Worm (Caenorhabditis elegans): ENCODE data around the gene bed-2.

Gene bed-2

ce11 chrIII:11505213-11505612, 34.6 kb upstream of the bed-2 start, which contains the start of the genes Y66D12A.21 and spe-6:
Y66D12A.21 (minus strand) TSS chrIII:11505302.
spe-6 (plus strand) TSS chrIII:11505488.
- TF ChIP-seq mep-1 (tag; optimal IDR thresholded peaks at IDR 0.05) (peak; percentile 23), unc-62 (GFP tag; optimal IDR thresholded peaks at IDR 0.05) (no peak), ces-1 (GFP tag; optimal IDR thresholded peaks at IDR 0.05) (peak; percentile 22), ceh-83 (GFP tag; optimal IDR thresholded peaks at IDR 0.05) (no peak)

- TF ChIP-seq cnd-1 (tag; optimal IDR thresholded peaks at IDR 0.05) (no peak), ztf-11 (tag; optimal IDR thresholded peaks at IDR 0.05) (no peak), ces-1 (GFP tag; optimal IDR thresholded peaks at IDR 0.05) (no peak), unc-120 (tag; optimal IDR thresholded peaks at IDR 0.05; ENCODE audit: poor library complexity, severe bottlenecking) (no peak), hlh-1 (tag; optimal IDR thresholded peaks at IDR 0.05) (no peak), nhr-2 (tag; optimal IDR thresholded peaks at IDR 0.05) (no peak), sem-2 (GFP tag; optimal IDR thresholded peaks at IDR 0.05) (no peak), elt-1 (tag; optimal IDR thresholded peaks at IDR 0.05; ENCODE audit: borderline replicate concordance, insufficient read depth) (no peak), ceh-83 (GFP tag; optimal IDR thresholded peaks at IDR 0.05) (no peak), drap-1 (GFP tag; optimal IDR thresholded peaks at IDR 0.05) (no peak), nhr-28 (tag; optimal IDR thresholded peaks at IDR 0.05) (no peak), nhr-76 (tag; optimal IDR thresholded peaks at IDR 0.05) (no peak)
These were observed 32.1 kb upstream of the bed-2 start, which contains the start of gene tin-10 for ce11 chrIII:11502753-11503152. tin-10 (minus strand) TSS chrIII:11502853.

ce11 chrIII:11500647-11501046, 30.0 kb upstream of the bed-2 start, which contains the start of gene nars-2:
nars-2 (minus strand) TSS chrIII:11500747.
- TF ChIP-seq mls-2 (tag; optimal IDR thresholded peaks at IDR 0.05) (no peak), unc-39 (tag; optimal IDR thresholded peaks at IDR 0.05) (no peak), mab-5 (tag; optimal IDR thresholded peaks at IDR 0.05) (no peak), nhr-76 (tag; optimal IDR thresholded peaks at IDR 0.05) (no peak)

DNA sequence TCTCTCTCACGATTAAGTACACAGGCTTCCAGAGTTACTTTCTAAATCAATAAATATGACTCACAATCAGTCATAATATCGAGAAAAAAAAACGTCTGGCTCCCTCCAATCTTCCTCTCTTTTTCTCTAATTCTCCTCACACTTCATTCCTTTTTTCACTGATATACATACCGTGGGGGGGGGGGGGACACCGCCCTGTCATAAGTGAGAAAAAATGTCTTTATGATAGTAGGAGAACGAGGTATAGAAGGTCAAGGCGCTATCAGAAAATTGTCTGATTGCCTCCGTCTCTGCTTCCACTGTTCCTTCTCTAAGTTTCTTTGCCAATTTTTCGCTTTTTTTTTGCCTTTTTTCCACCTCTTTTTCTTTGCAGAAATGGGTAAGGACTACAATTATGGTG, 25.9 kb upstream of the bed-2 start, which contains the start of gene Y66D12A.24:
Gene Y66D12A.24 (plus strand): TSS at position 370 of the 400 bp plus-strand sequence.
- TF ChIP-seq pha-4 (tag; optimal IDR thresholded peaks at IDR 0.05), result no peak
- no peak for TF ChIP-seq sem-2 (GFP tag; optimal IDR thresholded peaks at IDR 0.05)
- no peak for TF ChIP-seq nhr-12 (tag; optimal IDR thresholded peaks at IDR 0.05)
- no peak for TF ChIP-seq ceh-83 (GFP tag; optimal IDR thresholded peaks at IDR 0.05)
- TF ChIP-seq mls-2 (tag; optimal IDR thresholded peaks at IDR 0.05), result no peak
- TF ChIP-seq unc-62 (GFP tag; optimal IDR thresholded peaks at IDR 0.05), result no peak
- no peak for TF ChIP-seq nhr-28 (tag; optimal IDR thresholded peaks at IDR 0.05)
- TF ChIP-seq ces-1 (GFP tag; optimal IDR thresholded peaks at IDR 0.05), result no peak
- TF ChIP-seq snpc-4 (tag; optimal IDR thresholded peaks at IDR 0.05), result no peak
- TF ChIP-seq bed-3 (GFP tag; optimal IDR thresholded peaks at IDR 0.05), result no peak

ce11 chrIII:11492489-11492888, 21.9 kb upstream of the bed-2 start:
- TF ChIP-seq ces-1 (GFP tag; optimal IDR thresholded peaks at IDR 0.05) (no peak), mep-1 (tag; optimal IDR thresholded peaks at IDR 0.05) (no peak), lsy-2 (tag; optimal IDR thresholded peaks at IDR 0.05) (no peak), unc-62 (GFP tag; optimal IDR thresholded peaks at IDR 0.05) (no peak)

- TF ChIP-seq blmp-1 (tag; optimal IDR thresholded peaks at IDR 0.05), result no peak
- no peak for TF ChIP-seq mls-2 (tag; optimal IDR thresholded peaks at IDR 0.05)
- TF ChIP-seq unc-39 (tag; optimal IDR thresholded peaks at IDR 0.05), result no peak
- TF ChIP-seq mep-1 (tag; optimal IDR thresholded peaks at IDR 0.05), result no peak
- no peak for TF ChIP-seq elt-3 (tag; optimal IDR thresholded peaks at IDR 0.05)
- TF ChIP-seq nhr-237 (tag; optimal IDR thresholded peaks at IDR 0.05), result no peak
- TF ChIP-seq elt-1 (tag; optimal IDR thresholded peaks at IDR 0.05; ENCODE audit: borderline replicate concordance, insufficient read depth), result no peak
- no peak for TF ChIP-seq ces-1 (GFP tag; optimal IDR thresholded peaks at IDR 0.05)
- no peak for TF ChIP-seq lin-32 (GFP tag; optimal IDR thresholded peaks at IDR 0.05)
- no peak for TF ChIP-seq ceh-83 (GFP tag; optimal IDR thresholded peaks at IDR 0.05)
These were observed 19.6 kb upstream of the bed-2 start for ce11 chrIII:11490221-11490620.

DNA sequence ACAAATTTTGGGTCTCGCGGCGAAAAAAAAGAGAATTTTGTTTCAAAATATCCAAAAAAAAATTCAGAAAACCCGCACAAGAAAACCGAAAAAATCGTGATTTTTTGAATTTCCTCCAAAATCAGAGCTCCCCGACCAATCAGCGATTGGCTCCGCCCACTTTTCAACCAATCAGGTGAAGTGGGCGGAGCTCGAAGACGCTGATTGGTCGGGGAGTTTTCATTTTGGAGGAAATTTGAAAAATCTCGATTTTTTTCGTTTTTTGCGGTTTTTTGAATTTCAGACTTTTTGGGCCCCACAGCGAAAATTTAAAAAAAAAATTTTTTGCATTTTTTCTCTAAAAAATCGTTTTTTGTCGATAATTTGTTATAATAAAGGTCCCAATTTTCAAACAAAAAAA, 19.0 kb upstream of the bed-2 start:
- TF ChIP-seq ces-1 (GFP tag; optimal IDR thresholded peaks at IDR 0.05), result no peak
- no peak for TF ChIP-seq ztf-11 (tag; optimal IDR thresholded peaks at IDR 0.05)
- no peak for TF ChIP-seq nhr-12 (tag; optimal IDR thresholded peaks at IDR 0.05)
- TF ChIP-seq mls-2 (tag; optimal IDR thresholded peaks at IDR 0.05), result no peak
- TF ChIP-seq snpc-4 (tag; optimal IDR thresholded peaks at IDR 0.05), result no peak
- TF ChIP-seq nhr-76 (tag; optimal IDR thresholded peaks at IDR 0.05), result no peak
- TF ChIP-seq sem-2 (GFP tag; optimal IDR thresholded peaks at IDR 0.05), result no peak
- TF ChIP-seq lin-32 (GFP tag; optimal IDR thresholded peaks at IDR 0.05), result no peak
- no peak for TF ChIP-seq nhr-237 (tag; optimal IDR thresholded peaks at IDR 0.05)
- TF ChIP-seq bed-3 (GFP tag; optimal IDR thresholded peaks at IDR 0.05), result no peak
